Worm (Caenorhabditis elegans) whole organism, midembryonic: ENCODE results near the gene F26A1.1.

ENCODE experiments used
- T22C8.4 ChIP-seq: fragments of 200-800 bp; sonication (Bioruptor generic); IDR thresholded peaks from 2 replicates; pipeline ENCODE4 v1.3.6; 2022; ENCODE audit warnings: missing genetic modification characterization, missing compliant biosample characterization
- cog-1 ChIP-seq: sonication (generic microtip); optimal IDR thresholded peaks from 2 replicates; lab custom pipeline; 2016; ENCODE audit warnings: missing genetic modification characterization, missing compliant biosample characterization
- flt-1 ChIP-seq: fragments of 200-800 bp; sonication (Bioruptor generic); IDR thresholded peaks from 2 replicates; pipeline ENCODE4 v1.3.6; 2022; ENCODE audit warnings: missing genetic modification characterization, missing compliant biosample characterization
- klf-2 ChIP-seq: fragments of 200-800 bp; sonication (Bioruptor generic); conservative IDR thresholded peaks from 2 replicates; pipeline ENCODE4 v1.3.6; 2022; ENCODE audit warnings: missing genetic modification reagents, missing genetic modification characterization, missing compliant biosample characterization
- med-1 ChIP-seq: sonication (generic microtip); optimal IDR thresholded peaks from 2 replicates; lab custom pipeline; 2017; ENCODE audit warnings: missing genetic modification characterization, mild to moderate bottlenecking, missing compliant biosample characterization, antibody characterized with exemption, missing genetic modification reagents; ENCODE audit not compliant: insufficient read depth
- ref-1 ChIP-seq: fragments of 200-800 bp; sonication (Bioruptor generic); conservative IDR thresholded peaks from 2 replicates; pipeline ENCODE4 v1.3.6; 2022; ENCODE audit warnings: missing genetic modification reagents, missing genetic modification characterization, missing compliant biosample characterization
- tab-1 ChIP-seq: fragments of 200-800 bp; sonication (Bioruptor generic); IDR thresholded peaks from 2 replicates; pipeline ENCODE4 v1.3.6; 2022; ENCODE audit warnings: missing genetic modification characterization, missing compliant biosample characterization
- ztf-23 ChIP-seq: fragments of 200-800 bp; sonication (Bioruptor generic); IDR thresholded peaks from 2 replicates; pipeline ENCODE4 v1.3.6; 2022; ENCODE audit warnings: missing genetic modification reagents, missing genetic modification characterization, missing compliant biosample characterization
- ztf-29 ChIP-seq: fragments of 200-800 bp; sonication (Bioruptor generic); IDR thresholded peaks from 2 replicates; pipeline ENCODE4 v1.3.6; 2022; ENCODE audit warnings: missing genetic modification reagents, missing genetic modification characterization, missing compliant biosample characterization

Gene F26A1.1

DNA sequence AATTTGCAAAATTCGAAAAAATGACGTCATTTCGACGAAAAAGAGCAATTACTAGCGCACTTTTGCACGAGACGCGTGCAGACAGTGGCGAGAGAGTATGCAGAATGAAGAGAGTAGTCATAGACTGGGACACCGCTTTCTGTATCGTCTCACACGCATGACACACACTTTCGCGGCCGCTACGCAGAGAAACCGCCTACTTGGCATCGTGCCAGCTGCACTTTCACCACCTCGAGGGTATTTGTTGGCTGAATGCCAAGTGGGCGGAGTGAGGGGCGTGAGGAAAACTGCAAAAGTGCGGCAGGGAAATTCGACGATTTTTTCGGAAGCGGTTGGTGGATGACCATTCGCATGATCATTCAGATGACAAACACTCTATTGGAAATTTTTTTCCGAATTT lies 49.4 kb downstream of the F26A1.1 start:
- TF ChIP-seq T22C8.4 (GFP tag; lab: Robert Waterston, UW) (peak; percentile 36; the same call in 1 of the 2 replicates), ztf-29 (GFP tag; lab: Robert Waterston, UW) (no peak), med-1 (GFP tag; lab: Kevin White, UChicago) (no peak), ztf-23 (peak; percentile 94), flt-1 (peak; percentile 84), klf-2 (no peak), tab-1 (GFP tag; lab: Robert Waterston, UW) (no peak), ref-1 (no peak), cog-1 (tag; lab: Kevin White, UChicago) (peak; percentile 95)

DNA sequence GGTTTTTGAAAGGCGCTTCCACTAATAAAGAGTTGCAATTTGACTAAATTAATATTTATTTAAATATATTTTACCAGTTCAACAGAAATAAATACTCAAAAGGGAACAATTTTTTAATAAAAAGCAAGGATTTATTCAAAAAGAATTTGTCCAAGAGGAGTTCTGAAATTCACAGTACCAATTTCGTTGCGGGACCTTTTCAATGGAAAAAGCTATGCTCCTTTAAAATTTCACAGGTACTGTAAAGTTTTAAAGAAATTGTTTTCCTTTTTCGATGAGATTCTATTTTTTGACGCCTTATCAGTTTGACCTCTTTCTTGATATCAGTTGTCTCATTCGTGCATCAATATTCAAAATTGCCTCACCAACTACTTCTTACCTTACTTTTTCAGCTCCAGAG lies 50.0 kb downstream of the F26A1.1 start, which contains the start of gene tag-340:
tag-340 (plus strand) TSS at position 249 of the 400 bp plus-strand sequence.
- TF ChIP-seq cog-1 (tag; lab: Kevin White, UChicago) (no peak), ztf-23 (no peak), flt-1 (no peak), klf-2 (no peak)
